Worm (Caenorhabditis elegans): ENCODE results near the gene srx-23.
A peak's percentile ranks its signal among the peaks of the same experiment; 100 is the strongest.

The srx-23 gene

DNA sequence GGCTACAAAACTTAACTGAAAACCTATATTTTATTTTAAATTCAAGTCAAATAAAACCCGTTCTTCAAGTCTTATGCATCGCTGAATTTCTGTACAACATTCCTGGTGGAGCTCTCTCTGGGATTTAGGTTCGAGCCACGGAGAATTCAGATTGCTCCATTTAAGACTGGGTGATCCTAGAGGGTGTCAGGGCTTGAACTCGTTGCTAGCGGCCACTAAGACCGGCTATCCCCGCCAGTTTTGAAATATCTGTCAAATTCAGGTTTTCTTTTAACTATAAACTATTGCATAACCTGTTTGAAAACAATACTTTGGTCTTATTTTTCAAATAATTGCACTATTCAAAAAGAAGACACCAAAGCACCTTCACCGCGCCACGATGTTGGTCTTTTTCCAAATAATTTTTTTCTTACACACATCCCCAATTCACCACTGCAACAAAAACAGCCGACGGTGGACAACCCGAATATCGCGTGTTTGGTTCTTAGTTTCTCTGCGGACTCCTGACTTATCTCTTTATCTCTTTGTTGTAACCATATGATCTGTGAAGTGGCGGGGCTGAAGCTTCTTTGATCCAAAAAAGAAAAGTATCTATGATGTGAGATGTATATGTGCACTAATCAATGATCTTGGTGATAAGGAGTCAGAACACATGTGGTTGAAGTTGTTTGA, 46.8 kb downstream of the srx-23 start (continued):
- TF ChIP-seq isw-1 (GFP tag; IDR thresholded peaks at IDR 0.05) (no peak), blmp-1 (tag; optimal IDR thresholded peaks at IDR 0.05) (peak; percentile 54), egl-13 (tag; optimal IDR thresholded peaks at IDR 0.05) (no peak), lin-13 (GFP tag; optimal IDR thresholded peaks at IDR 0.05) (no peak), mab-9 (GFP tag; IDR thresholded peaks at IDR 0.05) (no peak), nhr-47 (tag; optimal IDR thresholded peaks at IDR 0.05) (peak; percentile 57), ama-1 (optimal IDR thresholded peaks at IDR 0.05) (peak; percentile 79), dsc-1 (tag; optimal IDR thresholded peaks at IDR 0.05) (no peak), swsn-7 (tag; optimal IDR thresholded peaks at IDR 0.05) (peak; percentile 39), nhr-77 (tag; optimal IDR thresholded peaks at IDR 0.05) (no peak)

DNA sequence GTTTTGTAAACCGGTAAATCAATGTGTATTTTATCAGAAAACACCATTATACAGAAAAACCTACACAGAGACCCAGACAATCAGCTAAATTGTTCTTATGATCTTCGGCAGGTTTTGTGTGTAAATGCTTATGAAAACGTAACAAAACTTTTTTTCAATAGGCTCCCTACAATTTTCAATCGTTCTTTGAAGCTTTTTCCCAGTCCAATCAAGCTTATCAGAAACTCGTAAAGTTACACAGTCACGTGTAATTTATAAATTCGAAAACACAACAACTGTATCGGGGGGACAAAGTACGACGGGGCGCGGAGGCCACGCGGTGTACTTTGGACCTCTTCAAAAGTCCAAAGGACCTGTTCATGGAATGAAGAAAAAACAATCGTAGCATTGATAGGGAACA, 48.1 kb downstream of the srx-23 start:
- TF ChIP-seq elt-3 (tag; optimal IDR thresholded peaks at IDR 0.05): peak in 2 of 6 experiments; percentile 45 to 48
- TF ChIP-seq C34B4.2 (tag; optimal IDR thresholded peaks at IDR 0.05): no peak
- TF ChIP-seq unc-30 (tag; optimal IDR thresholded peaks at IDR 0.05): no peak
- TF ChIP-seq unc-86 (tag; optimal IDR thresholded peaks at IDR 0.05): no peak
- TF ChIP-seq lin-13 (GFP tag; optimal IDR thresholded peaks at IDR 0.05): no peak
- peak in 1 of 2 experiments; percentile 73 for TF ChIP-seq mdl-1 (tag; optimal IDR thresholded peaks at IDR 0.05)
- TF ChIP-seq ces-1 (GFP tag; optimal IDR thresholded peaks at IDR 0.05): no peak
- peak; percentile 88 for TF ChIP-seq nhr-71 (tag; optimal IDR thresholded peaks at IDR 0.05)
- peak in 1 of 2 experiments; percentile 32 for TF ChIP-seq ztf-11 (tag; optimal IDR thresholded peaks at IDR 0.05)
- TF ChIP-seq tbx-2 (tag; optimal IDR thresholded peaks at IDR 0.05): peak; percentile 63
- peak; percentile 5 for TF ChIP-seq xbp-1 (tag; optimal IDR thresholded peaks at IDR 0.05)
- peak; percentile 90 for TF ChIP-seq elt-2 (tag; optimal IDR thresholded peaks at IDR 0.05)
- peak; percentile 94 for TF ChIP-seq nhr-19 (GFP tag; conservative IDR thresholded peaks at IDR 0.05)
- TF ChIP-seq zag-1 (tag; optimal IDR thresholded peaks at IDR 0.05): no peak
- no peak for TF ChIP-seq jun-1 (tag; optimal IDR thresholded peaks at IDR 0.05)
- TF ChIP-seq lir-3 (tag; optimal IDR thresholded peaks at IDR 0.05; ENCODE audit: poor library complexity): peak; percentile 61
- peak; percentile 13 for TF ChIP-seq blmp-1 (tag; optimal IDR thresholded peaks at IDR 0.05)
- TF ChIP-seq ceh-63 (GFP tag; optimal IDR thresholded peaks at IDR 0.05): no peak
- peak; percentile 74 for TF ChIP-seq nhr-90 (tag; optimal IDR thresholded peaks at IDR 0.05; ENCODE audit: poor library complexity)
- peak; percentile 75 for TF ChIP-seq nhr-20 (tag; optimal IDR thresholded peaks at IDR 0.05)
- peak; percentile 49 for TF ChIP-seq C16A3.4 (tag; optimal IDR thresholded peaks at IDR 0.05)
- TF ChIP-seq ama-1 (optimal IDR thresholded peaks at IDR 0.05): peak; percentile 43
- TF ChIP-seq snu-23 (GFP tag; optimal IDR thresholded peaks at IDR 0.05): peak; percentile 64
- no peak for TF ChIP-seq aha-1 (tag; optimal IDR thresholded peaks at IDR 0.05)
- no peak for TF ChIP-seq pag-3 (tag; optimal IDR thresholded peaks at IDR 0.05; ENCODE audit: borderline replicate concordance, insufficient read depth)
- TF ChIP-seq nhr-47 (tag; optimal IDR thresholded peaks at IDR 0.05): peak; percentile 49
- TF ChIP-seq mep-1 (tag; optimal IDR thresholded peaks at IDR 0.05): peak; percentile 40
- peak; percentile 0 for TF ChIP-seq swsn-7 (tag; optimal IDR thresholded peaks at IDR 0.05)
- TF ChIP-seq sup-37 (GFP tag; optimal IDR thresholded peaks at IDR 0.05): peak; percentile 77
- TF ChIP-seq efl-1 (optimal IDR thresholded peaks at IDR 0.05): peak in 1 of 2 experiments; percentile 6
- TF ChIP-seq efl-1 (GFP tag; optimal IDR thresholded peaks at IDR 0.05 in 1 of 2): no peak
- TF ChIP-seq ztf-4 (tag; optimal IDR thresholded peaks at IDR 0.05): peak; percentile 59
- no peak for TF ChIP-seq pqm-1 (tag; optimal IDR thresholded peaks at IDR 0.05)
- no peak for TF ChIP-seq alr-1 (tag; optimal IDR thresholded peaks at IDR 0.05; ENCODE audit: borderline replicate concordance)
- peak in 1 of 2 experiments; percentile 77 for TF ChIP-seq lin-35 (GFP tag; optimal IDR thresholded peaks at IDR 0.05)
- peak; percentile 71 for TF ChIP-seq nhr-85 (tag)
- peak; percentile 26 to 34 for TF ChIP-seq lsy-2 (tag; optimal IDR thresholded peaks at IDR 0.05)
- TF ChIP-seq grh-1 (GFP tag; IDR thresholded peaks at IDR 0.05): peak; percentile 56; the same call in 1 of the 2 replicates
- TF ChIP-seq lin-14 (GFP tag; optimal IDR thresholded peaks at IDR 0.05): peak; percentile 71
- peak; percentile 37 for TF ChIP-seq C04F5.9 (tag; optimal IDR thresholded peaks at IDR 0.05)
- peak; percentile 44 for TF ChIP-seq rnt-1 (tag; optimal IDR thresholded peaks at IDR 0.05)
- no peak for TF ChIP-seq nhr-76 (tag; optimal IDR thresholded peaks at IDR 0.05)
- no peak for TF ChIP-seq nhr-237 (tag; optimal IDR thresholded peaks at IDR 0.05)
- TF ChIP-seq lin-15B (tag; optimal IDR thresholded peaks at IDR 0.05): no peak
